Worm (Caenorhabditis elegans) whole organism, L4 larva: ENCODE results near the gene F59B2.14.

Experiments
- T20F7.1 ChIP-seq: fragments of 200-800 bp; sonication (Bioruptor generic); optimal IDR thresholded peaks from 2 replicates; lab custom pipeline; 2018; ENCODE audit warnings: mild to moderate bottlenecking, missing genetic modification characterization, missing compliant biosample characterization
- T26A8.4 ChIP-seq: fragments of 200-800 bp; sonication (Bioruptor generic); IDR thresholded peaks from 2 replicates; pipeline ENCODE4 v1.3.6; 2022; ENCODE audit warnings: missing genetic modification characterization, missing compliant biosample characterization
- Y105C5A.15 ChIP-seq: fragments of 200-800 bp; sonication (Bioruptor generic); IDR thresholded peaks from 2 replicates; pipeline ENCODE4 v1.3.6; 2022; ENCODE audit warnings: missing genetic modification characterization, missing compliant biosample characterization
- ZK546.5 ChIP-seq, 2 experiments: sonication (generic microtip); optimal IDR thresholded peaks; 2 replicates each; lab custom pipeline; 2017; ENCODE audit warnings: missing biosample characterization in 2 of 2, missing genetic modification characterization in 2 of 2
- aha-1 ChIP-seq: fragments of 150-350 bp; peaks from one replicate; lab custom pipeline; 2014; ENCODE audit warnings: missing biosample characterization, missing genetic modification characterization
- aly-2 ChIP-seq: sonication (generic microtip); optimal IDR thresholded peaks from 2 replicates; lab custom pipeline; 2018; ENCODE audit warnings: missing biosample characterization, missing genetic modification characterization
- ama-1 ChIP-seq: fragments of 150-350 bp; optimal IDR thresholded peaks from 2 replicates; lab custom pipeline; 2014; ENCODE audit warnings: inconsistent platforms, mixed read lengths
- ceh-44 ChIP-seq: fragments of 200-800 bp; sonication (Bioruptor generic); IDR thresholded peaks from 2 replicates; pipeline ENCODE4 v1.3.6; 2022; ENCODE audit warnings: missing genetic modification reagents, missing genetic modification characterization, missing compliant biosample characterization
- ceh-62 ChIP-seq: sonication (generic microtip); optimal IDR thresholded peaks from 2 replicates; lab custom pipeline; 2017; ENCODE audit warnings: missing biosample characterization, missing genetic modification characterization
- daf-16 ChIP-seq, 3 experiments: sonication (generic microtip); optimal IDR thresholded peaks; 2 replicates each; lab custom pipeline; 2016 to 2017; ENCODE audit warnings: missing genetic modification characterization in 3 of 3, missing genetic modification reagents in 3 of 3, mild to moderate bottlenecking in 2 of 3, missing compliant biosample characterization in 2 of 3, missing biosample characterization in 1 of 3, moderate library complexity in 1 of 3
- daf-8 ChIP-seq: fragments of 200-800 bp; sonication (Bioruptor generic); IDR thresholded peaks from 2 replicates; pipeline ENCODE4 v1.3.6; 2022; ENCODE audit warnings: missing genetic modification characterization, missing compliant biosample characterization
- dmd-6 ChIP-seq: fragments of 200-800 bp; sonication (Bioruptor generic); IDR thresholded peaks from 2 replicates; pipeline ENCODE4 v1.3.6; 2022; ENCODE audit warnings: missing genetic modification reagents, missing genetic modification characterization, missing compliant biosample characterization
- dmd-8 ChIP-seq: fragments of 200-800 bp; sonication (Bioruptor generic); IDR thresholded peaks from 2 replicates; pipeline ENCODE4 v1.3.6; 2022; ENCODE audit warnings: missing genetic modification characterization, missing compliant biosample characterization
- duxl-1 ChIP-seq: sonication (generic microtip); optimal IDR thresholded peaks from 2 replicates; lab custom pipeline; 2016; ENCODE audit warnings: mild to moderate bottlenecking, missing genetic modification characterization, moderate library complexity, missing compliant biosample characterization; ENCODE audit not compliant: poor library complexity
- dve-1 ChIP-seq: sonication (generic microtip); optimal IDR thresholded peaks from 2 replicates; lab custom pipeline; 2017; ENCODE audit warnings: antibody characterized with exemption, mild to moderate bottlenecking, missing genetic modification characterization, missing compliant biosample characterization; ENCODE audit not compliant: insufficient read depth
- egl-27 ChIP-seq: sonication (generic microtip); optimal IDR thresholded peaks from 3 replicates; lab custom pipeline; 2017; ENCODE audit warnings: missing biosample characterization, missing genetic modification reagents, missing genetic modification characterization
- hlh-11 ChIP-seq: fragments of 200-800 bp; sonication (Bioruptor generic); optimal IDR thresholded peaks from 2 replicates; lab custom pipeline; 2018; ENCODE audit warnings: mild to moderate bottlenecking, missing genetic modification characterization, missing compliant biosample characterization
- hlh-30 ChIP-seq: sonication (generic microtip); optimal IDR thresholded peaks from 2 replicates; lab custom pipeline; 2017; ENCODE audit warnings: antibody characterized with exemption, mild to moderate bottlenecking, missing genetic modification characterization, missing compliant biosample characterization; ENCODE audit not compliant: insufficient read depth
- hmg-1.1 ChIP-seq: fragments of 200-800 bp; sonication (Bioruptor generic); IDR thresholded peaks from 2 replicates; pipeline ENCODE4 v1.3.6; 2022; ENCODE audit warnings: missing genetic modification reagents, missing genetic modification characterization, missing compliant biosample characterization
- jun-1 ChIP-seq: fragments of 150-350 bp; optimal IDR thresholded peaks from 2 replicates; lab custom pipeline; 2014; ENCODE audit warnings: missing biosample characterization, missing genetic modification reagents, missing genetic modification characterization
- lim-7 ChIP-seq: fragments of 200-800 bp; sonication (Bioruptor generic); IDR thresholded peaks from 2 replicates; pipeline ENCODE4 v1.3.6; 2022; ENCODE audit warnings: missing genetic modification characterization, missing compliant biosample characterization
- lin-1 ChIP-seq: fragments of 200-800 bp; sonication (Bioruptor generic); IDR thresholded peaks from 2 replicates; pipeline ENCODE4 v1.3.6; 2022; ENCODE audit warnings: missing genetic modification reagents, missing genetic modification characterization, missing compliant biosample characterization
- lin-29 ChIP-seq: fragments of 200-800 bp; sonication (Bioruptor generic); IDR thresholded peaks from 2 replicates; pipeline ENCODE4 v1.3.6; 2022; ENCODE audit warnings: missing genetic modification reagents, missing genetic modification characterization, missing compliant biosample characterization
- lin-38 ChIP-seq: fragments of 200-800 bp; sonication (Bioruptor generic); IDR thresholded peaks from 2 replicates; pipeline ENCODE4 v1.3.6; 2022; ENCODE audit warnings: missing genetic modification reagents, missing genetic modification characterization, missing compliant biosample characterization
- lir-3 ChIP-seq: sonication (generic microtip); optimal IDR thresholded peaks from 2 replicates; lab custom pipeline; 2016; ENCODE audit warnings: mild to moderate bottlenecking, missing genetic modification characterization, missing compliant biosample characterization
- lsy-2 ChIP-seq, 2 experiments: fragments of 150-350 bp in 1 of 2; sonication (generic microtip) in 1 of 2; optimal IDR thresholded peaks; 2 replicates each; lab custom pipeline; 2014 to 2017; ENCODE audit warnings: missing biosample characterization in 2 of 2, missing genetic modification characterization in 2 of 2
- mdt-29 ChIP-seq: fragments of 200-800 bp; sonication (Bioruptor generic); IDR thresholded peaks from 2 replicates; pipeline ENCODE4 v1.3.6; 2022; ENCODE audit warnings: missing genetic modification reagents, missing genetic modification characterization, missing compliant biosample characterization
- mes-2 ChIP-seq: sonication (generic microtip); optimal IDR thresholded peaks from 2 replicates; lab custom pipeline; 2016; ENCODE audit warnings: missing genotype, mild to moderate bottlenecking, missing genetic modification characterization, missing compliant biosample characterization; ENCODE audit not compliant: poor library complexity, severe bottlenecking
- mxl-2 ChIP-seq: fragments of 200-800 bp; sonication (Bioruptor generic); conservative IDR thresholded peaks from 2 replicates; pipeline ENCODE4 v1.3.6; 2022; ENCODE audit warnings: missing genetic modification reagents, missing genetic modification characterization, missing compliant biosample characterization
- mxl-3 ChIP-seq: fragments of 200-800 bp; sonication (Bioruptor generic); optimal IDR thresholded peaks from 2 replicates; lab custom pipeline; 2018; ENCODE audit warnings: mild to moderate bottlenecking, missing genetic modification characterization, missing compliant biosample characterization
- nhr-111 ChIP-seq: fragments of 200-800 bp; sonication (Bioruptor generic); optimal IDR thresholded peaks from 2 replicates; lab custom pipeline; 2018; ENCODE audit warnings: mild to moderate bottlenecking, missing genetic modification characterization, missing compliant biosample characterization
- nhr-237 ChIP-seq: sonication (generic microtip); optimal IDR thresholded peaks from 2 replicates; lab custom pipeline; 2017; ENCODE audit warnings: missing biosample characterization, missing genetic modification characterization
- nhr-28 ChIP-seq: fragments of 150-350 bp; optimal IDR thresholded peaks from 2 replicates; lab custom pipeline; 2014; ENCODE audit warnings: missing biosample characterization, missing genetic modification characterization
- nhr-48 ChIP-seq: sonication (generic microtip); optimal IDR thresholded peaks from 2 replicates; lab custom pipeline; 2016; ENCODE audit warnings: mild to moderate bottlenecking, missing genetic modification characterization, missing compliant biosample characterization
- nhr-76 ChIP-seq: fragments of 150-350 bp; optimal IDR thresholded peaks from 2 replicates; lab custom pipeline; 2014; ENCODE audit warnings: missing biosample characterization, missing genetic modification characterization
- pha-4 ChIP-seq, 2 experiments: fragments of 150-350 bp in 1 of 2; fragments of 200-800 bp in 1 of 2; sonication (Bioruptor generic) in 1 of 2; IDR thresholded peaks in 1 of 2; optimal IDR thresholded peaks in 1 of 2; 2 replicates each; pipeline versions ENCODE4 v1.3.6 to Lab custom; 2014 to 2022; ENCODE audit warnings: missing genetic modification characterization in 2 of 2, missing genetic modification reagents in 2 of 2, missing biosample characterization in 1 of 2, missing compliant biosample characterization in 1 of 2
- rbr-2 ChIP-seq: sonication (generic microtip); optimal IDR thresholded peaks from 2 replicates; lab custom pipeline; 2016; ENCODE audit warnings: missing genotype, missing genetic modification characterization, missing compliant biosample characterization
- spr-3 ChIP-seq: fragments of 200-800 bp; sonication (Bioruptor generic); optimal IDR thresholded peaks from 2 replicates; lab custom pipeline; 2018; ENCODE audit warnings: mild to moderate bottlenecking, missing genetic modification characterization, missing compliant biosample characterization
- tra-1 ChIP-seq: fragments of 200-800 bp; sonication (Bioruptor generic); IDR thresholded peaks from 2 replicates; pipeline ENCODE4 v1.3.6; 2022; ENCODE audit warnings: missing genetic modification reagents, missing genetic modification characterization, missing compliant biosample characterization
- unc-130 ChIP-seq: sonication (generic microtip); optimal IDR thresholded peaks from 2 replicates; lab custom pipeline; 2016; ENCODE audit warnings: missing genetic modification reagents, missing genetic modification characterization, missing compliant biosample characterization
- unc-62 ChIP-seq, 3 experiments: fragments of 150-350 bp in 1 of 3; sonication (generic microtip); optimal IDR thresholded peaks in 2 of 3; peaks in 1 of 3; 1 replicate in 1 of 3; 2 replicates in 2 of 3; lab custom pipeline; 2014 to 2017; ENCODE audit warnings: missing biosample characterization in 3 of 3, missing genetic modification characterization in 3 of 3, missing genetic modification reagents in 3 of 3, missing genotype in 1 of 3
- vab-7 ChIP-seq: fragments of 200-800 bp; sonication (Bioruptor generic); IDR thresholded peaks from 2 replicates; pipeline ENCODE4 v1.3.6; 2022; ENCODE audit warnings: missing genetic modification reagents, missing genetic modification characterization, missing compliant biosample characterization
- zip-11 ChIP-seq: fragments of 200-800 bp; sonication (Bioruptor generic); IDR thresholded peaks from 2 replicates; pipeline ENCODE4 v1.3.6; 2022; ENCODE audit warnings: missing genetic modification characterization, missing compliant biosample characterization
- ztf-11 ChIP-seq: fragments of 150-350 bp; optimal IDR thresholded peaks from 2 replicates; lab custom pipeline; 2014; ENCODE audit warnings: missing biosample characterization, missing genetic modification characterization
- ztf-7 ChIP-seq: fragments of 150-350 bp; optimal IDR thresholded peaks from 2 replicates; lab custom pipeline; 2014; ENCODE audit warnings: missing biosample characterization, missing genetic modification characterization

Gene F59B2.14

ce11 chrIII:9060267-9060666 lies 37.8 kb upstream of the F59B2.14 start (continued):
- no peak for TF ChIP-seq ztf-7
- TF ChIP-seq spr-3 (GFP tag; lab: Kevin White, UChicago) = no peak
- no peak for TF ChIP-seq ZK546.5 (tag; optimal IDR thresholded peaks at IDR 0.05; lab: Kevin White, UChicago)
- TF ChIP-seq aha-1 = no peak
- peak; percentile 34; the same call in 1 of the 2 replicates for TF ChIP-seq dmd-6 (GFP tag; lab: Robert Waterston, UW)
- TF ChIP-seq egl-27 (tag; lab: Kevin White, UChicago) = no peak
- TF ChIP-seq mxl-3 (GFP tag; lab: Kevin White, UChicago) = no peak
- no peak for TF ChIP-seq mxl-2 (GFP tag; lab: Robert Waterston, UW)
- peak; percentile 55 for TF ChIP-seq duxl-1 (tag; lab: Kevin White, UChicago)
- TF ChIP-seq jun-1 (tag; lab: Kevin White, UChicago) = no peak
- TF ChIP-seq daf-8 (GFP tag; lab: Robert Waterston, UW) = no peak
- no peak for TF ChIP-seq Y105C5A.15 (GFP tag; lab: Robert Waterston, UW)
- TF ChIP-seq unc-130 = no peak
- TF ChIP-seq aly-2 (tag; lab: Kevin White, UChicago) = no peak
- TF ChIP-seq lir-3 (tag; lab: Kevin White, UChicago) = no peak
- TF ChIP-seq vab-7 (GFP tag; lab: Robert Waterston, UW) = no peak
- no peak for TF ChIP-seq rbr-2
- no peak for TF ChIP-seq nhr-237 (tag; lab: Kevin White, UChicago)
- no peak for TF ChIP-seq lin-29
- no peak for TF ChIP-seq lim-7 (GFP tag; lab: Robert Waterston, UW)
- no peak for TF ChIP-seq nhr-76 (tag; lab: Kevin White, UChicago)

ce11 chrIII:9058959-9059534 lies 36.6 kb upstream of the F59B2.14 start, which contains the start of gene gst-1:
TSS of gene gst-1 (plus strand) at chrIII:9059331.
- TF ChIP-seq T26A8.4 (GFP tag; lab: Robert Waterston, UW) = no peak
- TF ChIP-seq unc-62 (GFP tag; optimal IDR thresholded peaks at IDR 0.05 in 1 of 2; lab: Kevin White, UChicago) = peak in 1 of 2 experiments; percentile 93
- TF ChIP-seq unc-62 (tag; optimal IDR thresholded peaks at IDR 0.05; lab: Kevin White, UChicago) = no peak
- TF ChIP-seq lin-1 (GFP tag; lab: Robert Waterston, UW) = no peak; the same call in 1 of the 2 replicates
- peak; percentile 49 for TF ChIP-seq nhr-48
- TF ChIP-seq nhr-28 = peak; percentile 13
- TF ChIP-seq lin-38 = peak; percentile 46; the same call in 1 of the 2 replicates
- TF ChIP-seq daf-16 (GFP tag; optimal IDR thresholded peaks at IDR 0.05; lab: Kevin White, UChicago) = no peak
- TF ChIP-seq daf-16 (tag; optimal IDR thresholded peaks at IDR 0.05; lab: Kevin White, UChicago) = peak; percentile 70
- TF ChIP-seq dmd-8 (GFP tag; lab: Robert Waterston, UW) = 0 out of 2 replicates have a peak, but pooled peaks have one; percentile 26
- TF ChIP-seq zip-11 (GFP tag; lab: Robert Waterston, UW) = no peak
- no peak for TF ChIP-seq nhr-237 (tag; lab: Kevin White, UChicago)
- no peak for TF ChIP-seq ztf-11 (tag; lab: Kevin White, UChicago)
- TF ChIP-seq mdt-29 (GFP tag; lab: Robert Waterston, UW) = peak; percentile 74
- peak; percentile 54 for TF ChIP-seq dmd-6 (GFP tag; lab: Robert Waterston, UW)
- TF ChIP-seq nhr-111 (GFP tag; lab: Kevin White, UChicago) = no peak
- peak; percentile 62 for TF ChIP-seq mxl-3 (GFP tag; lab: Kevin White, UChicago)
- TF ChIP-seq lsy-2 (tag; optimal IDR thresholded peaks at IDR 0.05; lab: Kevin White, UChicago) = peak in 1 of 2 experiments; percentile 48
- peak; percentile 40 for TF ChIP-seq ama-1 (lab: Kevin White, UChicago)
- peak; percentile 45 for TF ChIP-seq T20F7.1 (GFP tag; lab: Kevin White, UChicago)
- TF ChIP-seq dve-1 (tag; lab: Kevin White, UChicago) = peak; percentile 80
- TF ChIP-seq tra-1 = 0 out of 2 replicates have a peak, but pooled peaks have one; percentile 8
- TF ChIP-seq pha-4 (GFP tag; IDR thresholded peaks at IDR 0.05; lab: Robert Waterston, UW) = peak; percentile 40; the same call in 1 of the 2 replicates
- no peak for TF ChIP-seq pha-4 (tag; optimal IDR thresholded peaks at IDR 0.05; lab: Kevin White, UChicago)
- TF ChIP-seq hmg-1.1 (GFP tag; lab: Robert Waterston, UW) = 0 out of 2 replicates have a peak, but pooled peaks have one; percentile 31
- TF ChIP-seq ceh-44 = no peak
- TF ChIP-seq aha-1 = peak; percentile 59
- peak; percentile 36 for TF ChIP-seq mes-2 (tag; lab: Kevin White, UChicago)
- TF ChIP-seq ceh-62 (tag; lab: Kevin White, UChicago) = no peak
- peak; percentile 7 for TF ChIP-seq hlh-30 (tag; lab: Kevin White, UChicago)
- TF ChIP-seq hlh-11 (tag; lab: Kevin White, UChicago) = peak; percentile 54
